Worm (Caenorhabditis elegans): ENCODE measurements around the gene sri-57.
A peak's percentile ranks its signal among the peaks of the same experiment; 100 is the strongest.
"Not testable (repeated sequence)": the region's sequence is repeated elsewhere in the genome, so short reads cannot be mapped to it uniquely, and the experiment has no call there.

Gene sri-57

ce11 chrII:2622480-2622879 lies 49.7 kb downstream of the sri-57 start, which contains the start of gene D2062.5:
TSS of gene D2062.5 (plus strand) at chrII:2622780.
- TF ChIP-seq ZK546.5 (tag; optimal IDR thresholded peaks at IDR 0.05): no peak
- no peak for TF ChIP-seq T26A8.4 (GFP tag; IDR thresholded peaks at IDR 0.05)
- TF ChIP-seq nhr-237 (tag; optimal IDR thresholded peaks at IDR 0.05): no peak
- no peak for TF ChIP-seq zfp-3 (GFP tag; conservative IDR thresholded peaks at IDR 0.05)
- no peak for TF ChIP-seq tra-1 (GFP tag; IDR thresholded peaks at IDR 0.05)
- no peak for TF ChIP-seq lin-39 (tag; optimal IDR thresholded peaks at IDR 0.05)
- TF ChIP-seq F44E2.7 (GFP tag; IDR thresholded peaks at IDR 0.05): no peak

ce11 chrII:2619148-2619547 lies 53.1 kb downstream of the sri-57 start, which contains the start of gene msrp-6:
TSS of gene msrp-6 (plus strand) at chrII:2619448.
- peak in 1 of 2 experiments; percentile 28 for TF ChIP-seq unc-62 (GFP tag; optimal IDR thresholded peaks at IDR 0.05 in 1 of 2)
- not testable (repeated sequence) for TF ChIP-seq unc-62 (tag; optimal IDR thresholded peaks at IDR 0.05)
- TF ChIP-seq aha-1 (tag): peak; percentile 25

ce11 chrII:2616634-2617033 lies 55.6 kb downstream of the sri-57 start, which contains the start of gene msrp-5:
TSS of gene msrp-5 (plus strand) at chrII:2616934.
- not testable (repeated sequence) for TF ChIP-seq ZK337.2 (GFP tag; IDR thresholded peaks at IDR 0.05); snpc-4 (tag; optimal IDR thresholded peaks at IDR 0.05); nhr-25 (tag; optimal IDR thresholded peaks at IDR 0.05; ENCODE audit: borderline replicate concordance, insufficient read depth)
